Worm (Caenorhabditis elegans) whole organism, mixed stage, embryonic: ENCODE measurements around the gene tsp-10.

Experiments used
- blmp-1 ChIP-seq: fragments of 150-350 bp; optimal IDR thresholded peaks from 2 replicates; lab custom pipeline; 2014; ENCODE audit warnings: missing biosample characterization, missing genetic modification characterization
- ceh-43 ChIP-seq: fragments of 200-800 bp; sonication (Bioruptor generic); optimal IDR thresholded peaks from 2 replicates; lab custom pipeline; 2018; ENCODE audit warnings: mild to moderate bottlenecking, missing genetic modification characterization, moderate library complexity, missing compliant biosample characterization
- drap-1 ChIP-seq: fragments of 200-800 bp; sonication (Bioruptor generic); optimal IDR thresholded peaks from 3 replicates; lab custom pipeline; 2018; ENCODE audit warnings: mild to moderate bottlenecking, missing genetic modification characterization, missing compliant biosample characterization
- lsy-2 ChIP-seq: fragments of 150-350 bp; optimal IDR thresholded peaks from 2 replicates; lab custom pipeline; 2014; ENCODE audit warnings: missing biosample characterization, missing genetic modification characterization
- nhr-12 ChIP-seq: fragments of 150-350 bp; optimal IDR thresholded peaks from 2 replicates; lab custom pipeline; 2014; ENCODE audit warnings: missing biosample characterization, missing genetic modification characterization
- nhr-28 ChIP-seq: fragments of 150-350 bp; optimal IDR thresholded peaks from 2 replicates; lab custom pipeline; 2014; ENCODE audit warnings: missing biosample characterization, missing genetic modification characterization
- nhr-76 ChIP-seq: sonication (generic microtip); optimal IDR thresholded peaks from 2 replicates; lab custom pipeline; 2017; ENCODE audit warnings: missing biosample characterization, missing genetic modification characterization
- unc-39 ChIP-seq: fragments of 150-350 bp; optimal IDR thresholded peaks from 2 replicates; lab custom pipeline; 2014; ENCODE audit warnings: missing biosample characterization, missing genetic modification characterization
- unc-62 ChIP-seq: fragments of 150-350 bp; optimal IDR thresholded peaks from 2 replicates; lab custom pipeline; 2014; ENCODE audit warnings: missing biosample characterization, missing genetic modification reagents, missing genetic modification characterization
- ztf-11 ChIP-seq: fragments of 150-350 bp; optimal IDR thresholded peaks from 2 replicates; lab custom pipeline; 2014; ENCODE audit warnings: missing biosample characterization, missing genetic modification characterization

DNA sequence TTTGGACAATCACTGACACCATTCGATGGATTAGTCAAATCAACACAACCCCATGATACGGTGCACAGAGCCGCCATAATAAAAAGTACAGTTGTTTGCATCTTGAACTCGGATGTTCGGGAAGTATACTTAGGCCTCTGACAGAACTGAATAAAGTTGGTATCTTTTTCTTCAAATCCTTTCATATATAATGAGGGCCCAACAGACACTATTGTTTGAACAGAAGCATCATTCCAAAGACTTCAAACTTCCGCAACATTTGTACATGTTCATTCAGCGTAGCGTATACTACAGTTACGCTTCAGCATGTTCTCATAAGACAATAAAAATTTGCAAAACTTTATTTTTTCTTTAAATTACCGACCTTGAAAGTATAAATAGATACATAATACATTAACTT is 33.6 kb downstream of the tsp-10 start, which contains the start of gene F41G3.19:
- no peak for TF ChIP-seq unc-39 (tag; lab: Kevin White, UChicago)
- TF ChIP-seq nhr-12 (tag; lab: Kevin White, UChicago), result no peak
- no peak for TF ChIP-seq nhr-76 (tag; lab: Kevin White, UChicago)
- no peak for TF ChIP-seq nhr-28 (tag; lab: Kevin White, UChicago)
- TF ChIP-seq blmp-1, result no peak
- TF ChIP-seq drap-1, result no peak
- no peak for TF ChIP-seq lsy-2 (tag; lab: Kevin White, UChicago)
- no peak for TF ChIP-seq ceh-43
- no peak for TF ChIP-seq ztf-11 (tag; lab: Kevin White, UChicago)
- TF ChIP-seq unc-62 (GFP tag; lab: Kevin White, UChicago), result no peak
